Worm (Caenorhabditis elegans) whole organism, late embryonic: ENCODE data around the gene Y69A2AR.47.

ENCODE experiments used
- C08G9.2 ChIP-seq: sonication (generic microtip); optimal IDR thresholded peaks from 2 replicates; lab custom pipeline; 2016; ENCODE audit warnings: mild to moderate bottlenecking, missing genetic modification characterization, moderate library complexity, missing compliant biosample characterization
- C38D4.7 ChIP-seq: fragments of 200-800 bp; sonication (Bioruptor generic); optimal IDR thresholded peaks from 2 replicates; lab custom pipeline; 2018; ENCODE audit warnings: mild to moderate bottlenecking, missing genetic modification characterization, moderate library complexity, missing compliant biosample characterization
- F13H6.1 ChIP-seq: sonication (generic microtip); optimal IDR thresholded peaks from 2 replicates; lab custom pipeline; 2016; ENCODE audit warnings: missing genetic modification characterization, missing compliant biosample characterization
- K02D7.2 ChIP-seq: sonication (generic microtip); optimal IDR thresholded peaks from 2 replicates; lab custom pipeline; 2017; ENCODE audit warnings: mild to moderate bottlenecking, missing genetic modification characterization, missing compliant biosample characterization
- K09A11.1 ChIP-seq: sonication (generic microtip); optimal IDR thresholded peaks from 2 replicates; lab custom pipeline; 2017; ENCODE audit warnings: antibody characterized with exemption, mild to moderate bottlenecking, missing genetic modification characterization, missing compliant biosample characterization; ENCODE audit not compliant: insufficient read depth
- T23F11.4 ChIP-seq: fragments of 200-800 bp; sonication (Bioruptor generic); optimal IDR thresholded peaks from 2 replicates; lab custom pipeline; 2018; ENCODE audit warnings: mild to moderate bottlenecking, missing genetic modification characterization, missing compliant biosample characterization
- ahr-1 ChIP-seq: sonication (generic microtip); optimal IDR thresholded peaks from 2 replicates; lab custom pipeline; 2016; ENCODE audit warnings: missing genetic modification characterization, missing compliant biosample characterization
- ceh-14 ChIP-seq: sonication (generic microtip); optimal IDR thresholded peaks from 2 replicates; lab custom pipeline; 2016; ENCODE audit warnings: missing genotype, missing genetic modification characterization, missing compliant biosample characterization
- ceh-18 ChIP-seq: sonication (generic microtip); optimal IDR thresholded peaks from 2 replicates; lab custom pipeline; 2016; ENCODE audit warnings: missing genetic modification characterization, missing compliant biosample characterization
- ceh-19 ChIP-seq: fragments of 200-800 bp; sonication (Bioruptor generic); optimal IDR thresholded peaks from 2 replicates; lab custom pipeline; 2018; ENCODE audit warnings: mild to moderate bottlenecking, missing genetic modification characterization, missing compliant biosample characterization
- ceh-22 ChIP-seq: sonication (generic microtip); optimal IDR thresholded peaks from 2 replicates; lab custom pipeline; 2017; ENCODE audit warnings: missing biosample characterization, missing genetic modification characterization
- ceh-24 ChIP-seq: sonication (generic microtip); optimal IDR thresholded peaks from 2 replicates; lab custom pipeline; 2016; ENCODE audit warnings: mild to moderate bottlenecking, missing genetic modification characterization, missing compliant biosample characterization
- ceh-30 ChIP-seq: fragments of 150-350 bp; optimal IDR thresholded peaks from 2 replicates; lab custom pipeline; 2014; ENCODE audit warnings: missing biosample characterization, missing genetic modification characterization
- ceh-31 ChIP-seq: sonication (generic microtip); optimal IDR thresholded peaks from 2 replicates; lab custom pipeline; 2016; ENCODE audit warnings: missing genetic modification characterization, missing compliant biosample characterization
- ceh-34 ChIP-seq: sonication (generic microtip); optimal IDR thresholded peaks from 2 replicates; lab custom pipeline; 2016; ENCODE audit warnings: mild to moderate bottlenecking, missing genetic modification characterization, missing compliant biosample characterization
- ceh-48 ChIP-seq: sonication (generic microtip); optimal IDR thresholded peaks from 2 replicates; lab custom pipeline; 2016; ENCODE audit warnings: missing genetic modification characterization, inconsistent platforms, missing compliant biosample characterization
- ceh-6 ChIP-seq: fragments of 200-800 bp; sonication (Bioruptor generic); optimal IDR thresholded peaks from 2 replicates; lab custom pipeline; 2018; ENCODE audit warnings: mild to moderate bottlenecking, missing genetic modification characterization, missing compliant biosample characterization
- ceh-9 ChIP-seq: sonication (generic microtip); optimal IDR thresholded peaks from 2 replicates; lab custom pipeline; 2016; ENCODE audit warnings: mild to moderate bottlenecking, missing genetic modification characterization, inconsistent platforms, missing compliant biosample characterization
- che-1 ChIP-seq: sonication (generic microtip); optimal IDR thresholded peaks from 2 replicates; lab custom pipeline; 2016; ENCODE audit warnings: mild to moderate bottlenecking, missing genetic modification characterization, missing compliant biosample characterization
- dmd-4 ChIP-seq: sonication (generic microtip); optimal IDR thresholded peaks from 2 replicates; lab custom pipeline; 2016; ENCODE audit warnings: borderline replicate concordance, missing genetic modification characterization, missing compliant biosample characterization
- elt-2 ChIP-seq: sonication (generic microtip); optimal IDR thresholded peaks from 2 replicates; lab custom pipeline; 2016; ENCODE audit warnings: missing genetic modification reagents, missing genetic modification characterization, missing compliant biosample characterization
- elt-4 ChIP-seq: sonication (generic microtip); optimal IDR thresholded peaks from 2 replicates; lab custom pipeline; 2016; ENCODE audit warnings: missing genetic modification characterization, missing compliant biosample characterization
- ets-4 ChIP-seq: sonication (generic microtip); optimal IDR thresholded peaks from 2 replicates; lab custom pipeline; 2016; ENCODE audit warnings: missing genetic modification characterization, missing compliant biosample characterization
- eyg-1 ChIP-seq: sonication (generic microtip); optimal IDR thresholded peaks from 2 replicates; lab custom pipeline; 2016; ENCODE audit warnings: missing genotype, missing genetic modification characterization, missing compliant biosample characterization
- fkh-6 ChIP-seq: sonication (generic microtip); optimal IDR thresholded peaks from 2 replicates; lab custom pipeline; 2016; ENCODE audit warnings: missing genetic modification characterization, missing compliant biosample characterization
- hlh-13 ChIP-seq: fragments of 200-800 bp; sonication (Bioruptor generic); optimal IDR thresholded peaks from 2 replicates; lab custom pipeline; 2018; ENCODE audit warnings: mild to moderate bottlenecking, missing genetic modification characterization, missing compliant biosample characterization
- hlh-15 ChIP-seq: sonication (generic microtip); optimal IDR thresholded peaks from 2 replicates; lab custom pipeline; 2016; ENCODE audit warnings: missing genetic modification characterization, missing compliant biosample characterization
- hlh-6 ChIP-seq: sonication (generic microtip); optimal IDR thresholded peaks from 2 replicates; lab custom pipeline; 2016; ENCODE audit warnings: missing genotype, missing genetic modification characterization, missing compliant biosample characterization
- lim-6 ChIP-seq: sonication (generic microtip); optimal IDR thresholded peaks from 2 replicates; lab custom pipeline; 2016; ENCODE audit warnings: missing genetic modification characterization, missing compliant biosample characterization
- lin-11 ChIP-seq: fragments of 200-800 bp; sonication (Bioruptor generic); optimal IDR thresholded peaks from 2 replicates; lab custom pipeline; 2018; ENCODE audit warnings: mild to moderate bottlenecking, missing genetic modification characterization, missing compliant biosample characterization
- mec-3 ChIP-seq: sonication (generic microtip); optimal IDR thresholded peaks from 2 replicates; lab custom pipeline; 2016; ENCODE audit warnings: borderline replicate concordance, missing genetic modification characterization, missing compliant biosample characterization
- nfya-1 ChIP-seq: sonication (generic microtip); optimal IDR thresholded peaks from 2 replicates; lab custom pipeline; 2017; ENCODE audit warnings: missing genetic modification characterization, mild to moderate bottlenecking, missing compliant biosample characterization, antibody characterized with exemption, moderate library complexity
- nhr-232 ChIP-seq: sonication (generic microtip); optimal IDR thresholded peaks from 2 replicates; lab custom pipeline; 2016; ENCODE audit warnings: missing genetic modification characterization, missing compliant biosample characterization
- npax-4 ChIP-seq: sonication (generic microtip); optimal IDR thresholded peaks from 2 replicates; lab custom pipeline; 2016; ENCODE audit warnings: missing genetic modification characterization, missing compliant biosample characterization
- pat-9 ChIP-seq: fragments of 200-800 bp; sonication (Bioruptor generic); optimal IDR thresholded peaks from 2 replicates; lab custom pipeline; 2018; ENCODE audit warnings: mild to moderate bottlenecking, missing genetic modification characterization, moderate library complexity, missing compliant biosample characterization
- pax-1 ChIP-seq: fragments of 150-350 bp; optimal IDR thresholded peaks from 2 replicates; lab custom pipeline; 2014; ENCODE audit warnings: missing biosample characterization, missing genetic modification characterization
- pha-2 ChIP-seq: sonication (generic microtip); optimal IDR thresholded peaks from 2 replicates; lab custom pipeline; 2017; ENCODE audit warnings: mild to moderate bottlenecking, missing genetic modification characterization, missing compliant biosample characterization
- pros-1 ChIP-seq: fragments of 150-350 bp; optimal IDR thresholded peaks from 2 replicates; lab custom pipeline; 2014; ENCODE audit warnings: missing biosample characterization, missing genetic modification reagents, missing genetic modification characterization
- ref-2 ChIP-seq: sonication (generic microtip); optimal IDR thresholded peaks from 2 replicates; lab custom pipeline; 2016; ENCODE audit warnings: missing genetic modification characterization, missing compliant biosample characterization
- rnt-1 ChIP-seq: sonication (generic microtip); optimal IDR thresholded peaks from 2 replicates; lab custom pipeline; 2016; ENCODE audit warnings: missing genetic modification characterization, missing compliant biosample characterization
- sox-4 ChIP-seq: sonication (generic microtip); optimal IDR thresholded peaks from 2 replicates; lab custom pipeline; 2017; ENCODE audit warnings: mild to moderate bottlenecking, missing genetic modification characterization, inconsistent platforms, missing compliant biosample characterization
- syd-9 ChIP-seq: sonication (generic microtip); optimal IDR thresholded peaks from 2 replicates; lab custom pipeline; 2016; ENCODE audit warnings: mild to moderate bottlenecking, missing genetic modification characterization, moderate library complexity, missing compliant biosample characterization
- tbx-2 ChIP-seq: sonication (generic microtip); optimal IDR thresholded peaks from 2 replicates; lab custom pipeline; 2016; ENCODE audit warnings: missing genetic modification characterization, missing compliant biosample characterization
- tbx-7 ChIP-seq: sonication (generic microtip); optimal IDR thresholded peaks from 2 replicates; lab custom pipeline; 2016; ENCODE audit warnings: missing genotype, missing genetic modification characterization, missing compliant biosample characterization
- ttx-3 ChIP-seq: sonication (generic microtip); optimal IDR thresholded peaks from 2 replicates; lab custom pipeline; 2016; ENCODE audit warnings: missing genetic modification reagents, missing genetic modification characterization, missing compliant biosample characterization
- unc-3 ChIP-seq, 2 experiments: fragments of 200-800 bp in 1 of 2; sonication (Bioruptor generic) in 1 of 2; sonication (generic microtip) in 1 of 2; conservative IDR thresholded peaks in 1 of 2; optimal IDR thresholded peaks in 1 of 2; 2 replicates each; pipeline versions ENCODE4 v1.3.6 to Lab custom; 2016 to 2022; ENCODE audit warnings: missing compliant biosample characterization in 2 of 2, missing genetic modification characterization in 2 of 2, missing genetic modification reagents in 1 of 2
- unc-42 ChIP-seq: sonication (generic microtip); optimal IDR thresholded peaks from 2 replicates; lab custom pipeline; 2016; ENCODE audit warnings: missing genotype, missing genetic modification characterization, missing compliant biosample characterization
- unc-55 ChIP-seq: sonication (generic microtip); optimal IDR thresholded peaks from 2 replicates; lab custom pipeline; 2017; ENCODE audit warnings: missing biosample characterization, missing genetic modification reagents, missing genetic modification characterization
- unc-86 ChIP-seq: sonication (generic microtip); optimal IDR thresholded peaks from 2 replicates; lab custom pipeline; 2016; ENCODE audit warnings: missing genetic modification characterization, missing compliant biosample characterization

Gene Y69A2AR.47

ce11 chrIV:2639666-2640273 is 42.3 kb downstream of the Y69A2AR.47 start (continued):
- TF ChIP-seq unc-3 (GFP tag; conservative IDR thresholded peaks at IDR 0.05; lab: Robert Waterston, UW) (0 out of 2 replicates have a peak, but pooled peaks have one; percentile 57), unc-3 (tag; optimal IDR thresholded peaks at IDR 0.05; lab: Kevin White, UChicago) (no peak), tbx-7 (no peak), K02D7.2 (peak; percentile 63), hlh-6 (tag; lab: Kevin White, UChicago) (no peak), ceh-34 (tag; lab: Kevin White, UChicago) (peak; percentile 14), syd-9 (tag; lab: Kevin White, UChicago) (no peak), fkh-6 (no peak), ceh-14 (peak; percentile 13), hlh-15 (tag; lab: Kevin White, UChicago) (no peak), ceh-30 (no peak), ceh-24 (tag; lab: Kevin White, UChicago) (no peak), ref-2 (peak; percentile 10), mec-3 (no peak), hlh-13 (GFP tag; lab: Kevin White, UChicago) (peak; percentile 56), nhr-232 (tag; lab: Kevin White, UChicago) (peak; percentile 16), npax-4 (no peak), unc-86 (peak; percentile 43), tbx-2 (peak; percentile 42), ceh-6 (GFP tag; lab: Kevin White, UChicago) (peak; percentile 40), ceh-9 (peak; percentile 65), lin-11 (tag; lab: Kevin White, UChicago) (peak; percentile 54), sox-4 (peak; percentile 38), ceh-31 (tag; lab: Kevin White, UChicago) (peak; percentile 4), C38D4.7 (peak; percentile 44), rnt-1 (tag; lab: Kevin White, UChicago) (peak; percentile 11), F13H6.1 (no peak), K09A11.1 (tag; lab: Kevin White, UChicago) (no peak), dmd-4 (tag; lab: Kevin White, UChicago) (no peak), pha-2 (tag; lab: Kevin White, UChicago) (peak; percentile 47), ets-4 (tag; lab: Kevin White, UChicago) (no peak), che-1 (tag; lab: Kevin White, UChicago) (peak; percentile 61), ttx-3 (tag; lab: Kevin White, UChicago) (peak; percentile 56)

ce11 chrIV:2640950-2641349 is 43.4 kb downstream of the Y69A2AR.47 start, which contains the start of the genes mdf-2 and nduv-3:
TSS of gene mdf-2 (minus strand) at chrIV:2641125.
TSS of gene nduv-3 (plus strand) at chrIV:2641310.
- TF ChIP-seq unc-55 (GFP tag; lab: Kevin White, UChicago) (peak; percentile 47), ref-2 (no peak), eyg-1 (no peak), hlh-13 (GFP tag; lab: Kevin White, UChicago) (no peak), K09A11.1 (tag; lab: Kevin White, UChicago) (no peak), rnt-1 (tag; lab: Kevin White, UChicago) (no peak), elt-4 (no peak), fkh-6 (no peak), nfya-1 (tag; lab: Kevin White, UChicago) (peak; percentile 49), tbx-2 (peak; percentile 11), ahr-1 (tag; lab: Kevin White, UChicago) (no peak), ceh-31 (tag; lab: Kevin White, UChicago) (no peak), lim-6 (tag; lab: Kevin White, UChicago) (no peak), ceh-14 (peak; percentile 41), ceh-18 (tag; lab: Kevin White, UChicago) (no peak), ceh-22 (tag; lab: Kevin White, UChicago) (no peak), ceh-19 (GFP tag; lab: Kevin White, UChicago) (no peak), pax-1 (tag; lab: Kevin White, UChicago) (no peak), pros-1 (tag; lab: Kevin White, UChicago) (no peak), unc-42 (peak; percentile 44), pat-9 (tag; lab: Kevin White, UChicago) (no peak), C38D4.7 (no peak), ceh-48 (tag; lab: Kevin White, UChicago) (peak; percentile 93), ceh-30 (no peak), unc-3 (GFP tag; conservative IDR thresholded peaks at IDR 0.05; lab: Robert Waterston, UW) (no peak), unc-3 (tag; optimal IDR thresholded peaks at IDR 0.05; lab: Kevin White, UChicago) (no peak), npax-4 (no peak), F13H6.1 (no peak), ttx-3 (tag; lab: Kevin White, UChicago) (no peak), C08G9.2 (tag; lab: Kevin White, UChicago) (no peak), T23F11.4 (GFP tag; lab: Kevin White, UChicago) (no peak), elt-2 (tag; lab: Kevin White, UChicago) (no peak)
